Fruit fly (Drosophila melanogaster) whole organism, wandering third instar larva: ENCODE data around the gene heix.

ENCODE experiments used
- Abd-B ChIP-seq: fragments of >200 bp; optimal IDR thresholded peaks from 2 replicates; lab custom pipeline; 2017; ENCODE audit warnings: missing biosample characterization, missing genetic modification characterization
- CG9705 ChIP-seq: fragments of 200-800 bp; sonication (Bioruptor generic); optimal IDR thresholded peaks from 2 replicates; lab custom pipeline; 2018; ENCODE audit warnings: missing biosample characterization, mild to moderate bottlenecking, missing genetic modification characterization
- CrebA ChIP-seq: fragments of 200-800 bp; sonication (Bioruptor generic); optimal IDR thresholded peaks from 2 replicates; lab custom pipeline; 2016; ENCODE audit warnings: missing biosample characterization, mild to moderate bottlenecking, missing genetic modification characterization, borderline replicate concordance
- GATAd ChIP-seq: sonication (Bioruptor generic); optimal IDR thresholded peaks from 2 replicates; lab custom pipeline; 2016; ENCODE audit warnings: missing biosample characterization, missing genetic modification characterization
- N ChIP-seq: fragments of >200 bp; optimal IDR thresholded peaks from 2 replicates; lab custom pipeline; 2018; ENCODE audit warnings: missing biosample characterization, missing external identifiers, missing genetic modification characterization
- foxo ChIP-seq, 2 experiments: fragments of 200-800 bp; sonication (Bioruptor generic); optimal IDR thresholded peaks; 2 replicates in 1 of 2; 3 replicates in 1 of 2; lab custom pipeline; 2016 to 2017; ENCODE audit warnings: missing biosample characterization in 2 of 2, missing genetic modification characterization in 2 of 2
- pan ChIP-seq: fragments of >200 bp; optimal IDR thresholded peaks from 2 replicates; lab custom pipeline; 2017
- psq ChIP-seq: fragments of 200-800 bp; sonication (Bioruptor generic); optimal IDR thresholded peaks from 3 replicates; lab custom pipeline; 2017; ENCODE audit warnings: missing biosample characterization, mild to moderate bottlenecking, missing genetic modification characterization, moderate library complexity
- usp ChIP-seq: fragments of >200 bp; optimal IDR thresholded peaks from 2 replicates; lab custom pipeline; 2017; ENCODE audit warnings: missing biosample characterization, missing genetic modification characterization

DNA sequence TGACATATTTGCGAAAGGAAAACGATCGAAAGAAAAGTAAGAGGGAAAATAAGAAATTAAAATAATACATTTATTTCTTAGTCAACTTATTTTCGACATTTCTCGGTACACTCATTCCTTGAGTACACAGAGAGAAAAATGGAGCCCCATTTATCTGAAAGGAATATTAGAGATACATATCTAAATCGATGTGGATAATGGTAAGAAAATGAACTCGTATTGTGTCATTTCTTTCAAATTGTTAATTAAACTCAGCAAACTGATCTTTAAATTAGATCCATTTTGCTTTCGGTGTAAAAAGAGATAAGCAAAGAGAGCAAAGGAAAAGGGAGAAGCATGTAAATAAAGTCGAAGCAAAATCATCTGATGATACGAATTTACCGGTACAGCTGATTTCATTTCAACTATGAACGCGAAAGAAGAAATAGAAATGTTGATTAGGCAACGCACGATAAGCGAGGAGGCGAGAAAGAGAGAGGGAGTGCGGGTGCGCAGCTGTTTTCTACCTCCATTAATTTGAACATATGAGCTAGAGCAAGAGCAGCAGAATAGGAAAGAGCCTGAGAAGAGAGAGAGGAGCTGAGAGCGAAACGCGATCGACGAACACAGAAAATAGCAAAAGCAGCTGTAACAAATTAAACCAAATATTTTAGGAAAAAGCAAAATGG, 13.8 kb downstream of the heix start:
- TF ChIP-seq psq: peak; percentile 74
- TF ChIP-seq N (GFP tag; lab: Kevin White, UChicago): no peak
- TF ChIP-seq Abd-B: no peak
- peak; percentile 2 for TF ChIP-seq GATAd (GFP tag; lab: Kevin White, UChicago)
- TF ChIP-seq pan (lab: Kevin White, UChicago): no peak
- TF ChIP-seq usp (GFP tag; lab: Kevin White, UChicago): no peak
- peak; percentile 33 to 89 for TF ChIP-seq foxo (GFP tag; optimal IDR thresholded peaks at IDR 0.05; lab: Kevin White, UChicago)
- peak; percentile 63 for TF ChIP-seq CG9705 (GFP tag; lab: Kevin White, UChicago)
- peak; percentile 48 for TF ChIP-seq CrebA (GFP tag; lab: Kevin White, UChicago)
